Worm (Caenorhabditis elegans): ENCODE data around the gene AH10.4.

The AH10.4 gene

DNA sequence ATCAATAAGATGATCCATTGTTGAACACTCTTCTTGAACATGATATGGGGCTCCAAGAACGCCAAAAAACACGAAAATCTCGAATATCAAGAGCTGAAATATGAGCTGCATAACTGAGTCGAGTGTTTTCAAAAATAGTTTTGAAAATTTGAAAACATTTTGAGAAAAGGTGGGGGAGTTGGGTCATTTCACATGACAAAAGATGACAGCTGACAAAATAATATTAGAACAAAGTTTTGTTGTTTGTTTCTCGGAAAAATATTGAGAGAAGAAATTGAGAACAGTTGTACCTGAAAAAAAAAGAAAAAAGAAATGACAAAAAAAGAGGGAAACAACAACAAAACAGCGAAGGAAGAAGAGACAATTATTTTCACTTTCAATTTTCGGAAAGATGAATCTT, 39.1 kb downstream of the AH10.4 start, which contains the start of the genes D1086.2 and D1086.1:
Gene D1086.2 (minus strand): TSS at position 150 of the 400 bp plus-strand sequence.
Gene D1086.1 (plus strand): TSS at position 340 of the 400 bp plus-strand sequence.
- TF ChIP-seq pes-1 (GFP tag; IDR thresholded peaks at IDR 0.05) (no peak), hmbx-1 (tag; optimal IDR thresholded peaks at IDR 0.05) (no peak), ceh-13 (GFP tag; optimal IDR thresholded peaks at IDR 0.05) (no peak), sea-1 (GFP tag; conservative IDR thresholded peaks at IDR 0.05) (no peak), tbx-37 (GFP tag; conservative IDR thresholded peaks at IDR 0.05) (no peak), hnd-1 (tag; optimal IDR thresholded peaks at IDR 0.05) (no peak), aly-1 (tag; optimal IDR thresholded peaks at IDR 0.05) (no peak), ama-1 (optimal IDR thresholded peaks at IDR 0.05) (no peak)

DNA sequence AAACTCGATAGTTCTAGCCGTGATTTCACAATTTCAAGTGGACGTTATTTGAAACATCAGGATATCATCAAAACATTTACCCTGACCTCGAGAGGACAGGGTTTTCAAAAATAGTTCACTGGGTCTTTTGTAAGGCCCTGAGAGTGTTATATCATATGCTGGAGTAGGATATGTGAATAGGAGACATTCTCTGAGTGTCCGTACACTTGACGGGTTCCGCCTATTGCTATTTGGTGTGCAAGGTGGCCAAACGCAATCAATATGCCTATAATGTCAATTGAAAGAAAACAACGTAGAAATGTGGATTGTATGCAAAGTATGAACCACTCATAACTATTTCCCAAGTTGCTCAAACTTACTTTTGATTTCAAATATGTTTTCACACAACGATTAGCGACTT, 40.3 kb downstream of the AH10.4 start:
- TF ChIP-seq hnd-1 (tag; optimal IDR thresholded peaks at IDR 0.05) (no peak), tbx-11 (GFP tag; IDR thresholded peaks at IDR 0.05) (no peak), pes-1 (GFP tag; IDR thresholded peaks at IDR 0.05) (no peak), tbx-37 (GFP tag; conservative IDR thresholded peaks at IDR 0.05) (no peak), ceh-13 (GFP tag; optimal IDR thresholded peaks at IDR 0.05) (no peak), sea-1 (GFP tag; conservative IDR thresholded peaks at IDR 0.05) (no peak), ama-1 (optimal IDR thresholded peaks at IDR 0.05) (no peak), B0310.2 (tag; optimal IDR thresholded peaks at IDR 0.05) (no peak), aly-1 (tag; optimal IDR thresholded peaks at IDR 0.05) (no peak), hmbx-1 (tag; optimal IDR thresholded peaks at IDR 0.05) (no peak), ceh-36 (tag; optimal IDR thresholded peaks at IDR 0.05) (no peak), tra-4 (tag; optimal IDR thresholded peaks at IDR 0.05) (no peak), ets-7 (tag; optimal IDR thresholded peaks at IDR 0.05) (no peak), flt-1 (GFP tag; IDR thresholded peaks at IDR 0.05) (no peak), F13C5.2 (tag; optimal IDR thresholded peaks at IDR 0.05) (no peak)

DNA sequence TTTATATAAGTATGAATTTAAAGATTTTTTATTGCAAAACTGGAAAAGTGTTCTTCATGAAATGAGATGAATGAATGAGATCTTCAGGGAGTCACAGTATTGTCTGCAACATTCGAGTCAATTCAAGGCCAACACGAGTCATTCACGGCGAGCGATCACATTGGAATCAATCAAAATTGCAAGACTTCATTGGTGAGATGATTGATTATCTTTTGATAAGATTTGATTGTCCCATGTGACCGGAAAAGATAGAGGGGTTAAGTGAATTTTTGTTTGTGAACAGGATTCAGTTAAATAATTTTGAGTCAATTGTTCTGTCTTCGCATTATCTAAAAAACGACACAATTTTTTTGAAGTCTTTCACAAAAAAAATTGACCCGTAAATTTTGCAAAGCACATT, 42.7 kb downstream of the AH10.4 start:
- TF ChIP-seq tbx-37 (GFP tag; conservative IDR thresholded peaks at IDR 0.05) (no peak), sea-1 (GFP tag; conservative IDR thresholded peaks at IDR 0.05) (no peak), F13C5.2 (tag; optimal IDR thresholded peaks at IDR 0.05) (no peak), B0310.2 (tag; optimal IDR thresholded peaks at IDR 0.05) (no peak), ceh-36 (tag; optimal IDR thresholded peaks at IDR 0.05) (no peak)

DNA sequence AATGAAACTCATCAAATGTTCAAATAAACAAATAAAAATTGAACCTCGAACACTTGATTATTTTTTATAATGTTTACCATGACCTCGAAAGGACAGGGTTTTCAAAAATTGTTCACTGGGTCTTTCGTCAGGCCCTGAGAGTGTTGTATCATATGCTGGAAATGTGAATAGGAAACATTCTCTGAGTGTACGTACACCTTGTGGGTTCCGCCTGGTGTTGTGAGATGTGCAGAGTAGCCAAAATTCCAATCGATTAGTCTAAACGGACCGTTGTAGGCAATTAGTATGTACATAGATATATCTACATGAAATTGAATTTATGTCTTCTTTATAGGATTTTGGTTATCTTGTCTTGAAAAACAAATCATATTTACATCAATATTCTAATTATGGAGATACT, 43.1 kb downstream of the AH10.4 start:
- TF ChIP-seq tbx-11 (GFP tag; IDR thresholded peaks at IDR 0.05) = no peak
- TF ChIP-seq sea-1 (GFP tag; conservative IDR thresholded peaks at IDR 0.05) = no peak
- no peak for TF ChIP-seq tra-4 (tag; optimal IDR thresholded peaks at IDR 0.05)
- no peak for TF ChIP-seq scrt-1 (GFP tag; IDR thresholded peaks at IDR 0.05)
- TF ChIP-seq F13C5.2 (tag; optimal IDR thresholded peaks at IDR 0.05) = no peak
- no peak for TF ChIP-seq pes-1 (GFP tag; IDR thresholded peaks at IDR 0.05)

DNA sequence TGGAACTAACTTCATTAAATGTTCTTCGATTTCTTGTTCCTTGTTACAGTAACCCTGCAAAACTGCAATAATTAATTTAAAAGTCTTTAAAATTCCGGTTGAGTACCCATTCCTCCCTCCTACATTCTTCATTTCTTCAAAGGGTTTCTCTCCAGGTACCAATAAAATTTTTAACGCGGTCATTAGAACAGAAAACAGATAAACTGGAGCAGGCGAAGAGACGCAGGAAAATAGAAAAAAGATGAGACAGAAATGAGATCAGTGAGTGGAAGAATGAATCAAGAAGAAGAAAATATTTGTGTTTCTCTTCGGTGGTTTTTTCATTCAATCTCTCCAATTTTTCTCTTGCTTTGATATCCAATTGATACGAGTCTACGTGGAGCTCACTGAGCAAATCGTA, 43.9 kb downstream of the AH10.4 start, which contains the start of gene D1086.8:
Gene D1086.8 (plus strand): TSS at position 301 of the 400 bp plus-strand sequence.
- TF ChIP-seq hmg-4 (GFP tag; optimal IDR thresholded peaks at IDR 0.05) (no peak), tbx-37 (GFP tag; conservative IDR thresholded peaks at IDR 0.05) (no peak), scrt-1 (GFP tag; IDR thresholded peaks at IDR 0.05) (no peak), hnd-1 (tag; optimal IDR thresholded peaks at IDR 0.05) (no peak), ama-1 (optimal IDR thresholded peaks at IDR 0.05) (no peak), tra-4 (tag; optimal IDR thresholded peaks at IDR 0.05) (no peak), B0310.2 (tag; optimal IDR thresholded peaks at IDR 0.05) (no peak), ceh-13 (GFP tag; optimal IDR thresholded peaks at IDR 0.05) (no peak), flt-1 (GFP tag; IDR thresholded peaks at IDR 0.05) (no peak), sea-1 (GFP tag; conservative IDR thresholded peaks at IDR 0.05) (no peak), pes-1 (GFP tag; IDR thresholded peaks at IDR 0.05) (no peak), F13C5.2 (tag; optimal IDR thresholded peaks at IDR 0.05) (no peak), ceh-36 (tag; optimal IDR thresholded peaks at IDR 0.05) (no peak), hmbx-1 (tag; optimal IDR thresholded peaks at IDR 0.05) (no peak), tbx-11 (GFP tag; IDR thresholded peaks at IDR 0.05) (no peak), aly-1 (tag; optimal IDR thresholded peaks at IDR 0.05) (no peak), ets-7 (tag; optimal IDR thresholded peaks at IDR 0.05) (no peak)

DNA sequence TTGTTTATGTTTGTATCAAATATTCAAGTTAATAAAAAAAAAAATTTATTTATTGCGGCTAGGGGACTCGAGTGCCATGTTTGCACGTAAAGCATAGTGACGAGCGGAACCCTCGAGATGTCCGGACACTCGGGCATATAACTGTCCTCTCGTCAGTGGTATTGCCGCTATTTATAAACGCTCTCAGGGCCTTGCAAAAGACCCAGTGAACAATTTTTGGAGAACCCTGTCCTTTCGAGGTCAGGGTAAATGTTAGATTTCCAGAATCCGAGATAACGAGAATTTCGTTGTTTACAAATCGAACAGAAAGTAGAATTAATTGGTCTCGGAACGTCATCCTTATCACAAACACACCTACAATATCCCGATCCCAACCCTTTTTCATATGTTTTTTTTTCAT, 45.3 kb downstream of the AH10.4 start, which contains the start of gene D1086.3:
Gene D1086.3 (plus strand): TSS at position 390 of the 400 bp plus-strand sequence.
- TF ChIP-seq ceh-36 (tag; optimal IDR thresholded peaks at IDR 0.05) = no peak
- TF ChIP-seq F13C5.2 (tag; optimal IDR thresholded peaks at IDR 0.05) = peak; percentile 1

DNA sequence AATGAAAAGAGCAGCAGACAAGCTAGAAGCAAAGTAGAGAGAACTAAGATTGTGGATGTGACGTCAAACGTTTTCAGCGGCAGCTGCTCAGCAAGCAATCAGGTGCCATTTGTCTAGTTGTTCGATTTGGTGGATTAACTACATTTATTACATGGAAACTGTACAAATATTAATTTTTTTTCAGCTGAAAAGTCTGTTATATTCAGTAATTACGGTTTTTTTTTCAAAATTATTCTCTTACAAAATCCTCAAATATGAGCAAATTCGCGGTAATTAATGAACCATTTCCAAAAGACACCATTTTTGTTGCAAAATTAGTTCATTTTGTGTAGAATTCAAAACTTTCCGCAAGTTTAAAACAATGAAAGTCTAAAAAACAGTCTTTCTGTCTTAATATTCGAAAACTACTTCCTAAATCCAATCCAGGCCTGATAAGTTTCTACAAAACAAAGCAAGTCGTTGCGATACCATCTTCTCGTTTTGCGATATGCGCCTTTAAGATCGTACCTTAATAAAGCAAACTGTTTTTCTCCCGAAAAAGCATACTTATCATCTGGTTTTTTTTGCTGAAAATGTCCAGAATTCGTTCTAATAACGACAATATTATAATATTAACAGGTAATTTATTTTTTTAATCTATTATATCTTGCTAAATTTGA, 47.2 kb downstream of the AH10.4 start, which contains the start of the genes D1086.5 and him-5:
Gene D1086.5 (minus strand): TSS at position 51 of the 659 bp plus-strand sequence.
Gene him-5 (plus strand): TSS at position 118 of the 659 bp plus-strand sequence.
- no peak for TF ChIP-seq tbx-11 (GFP tag; IDR thresholded peaks at IDR 0.05)
- no peak for TF ChIP-seq flt-1 (GFP tag; IDR thresholded peaks at IDR 0.05)
- no peak for TF ChIP-seq hmg-4 (GFP tag; optimal IDR thresholded peaks at IDR 0.05)

DNA sequence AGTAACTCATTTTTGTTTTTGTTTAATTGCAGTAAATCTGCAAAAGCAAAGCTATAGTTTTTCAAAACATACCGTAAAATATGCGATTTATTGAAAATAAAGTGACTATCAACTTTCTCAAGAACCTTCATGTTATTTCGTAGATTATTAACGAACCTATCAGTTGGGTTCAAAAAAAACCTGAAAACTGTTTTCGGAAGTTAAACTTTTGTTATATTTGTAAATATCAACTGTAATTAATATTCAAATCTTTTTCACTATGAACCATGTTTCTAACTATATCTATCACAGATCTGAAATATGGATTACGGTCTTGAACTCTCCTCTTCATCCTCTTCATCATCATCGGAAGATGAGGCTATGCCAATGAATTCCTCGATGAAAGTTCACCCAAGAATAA, 49.6 kb downstream of the AH10.4 start, which contains the start of gene D1086.19:
Gene D1086.19 (plus strand): TSS at position 301 of the 400 bp plus-strand sequence.
- TF ChIP-seq flt-1 (GFP tag; IDR thresholded peaks at IDR 0.05) = no peak
- no peak for TF ChIP-seq sea-1 (GFP tag; conservative IDR thresholded peaks at IDR 0.05)
- TF ChIP-seq ama-1 (optimal IDR thresholded peaks at IDR 0.05) = no peak
- no peak for TF ChIP-seq ceh-13 (GFP tag; optimal IDR thresholded peaks at IDR 0.05)
- TF ChIP-seq B0310.2 (tag; optimal IDR thresholded peaks at IDR 0.05) = no peak
- no peak for TF ChIP-seq pes-1 (GFP tag; IDR thresholded peaks at IDR 0.05)
- no peak for TF ChIP-seq F13C5.2 (tag; optimal IDR thresholded peaks at IDR 0.05)
- TF ChIP-seq hmbx-1 (tag; optimal IDR thresholded peaks at IDR 0.05) = no peak
- no peak for TF ChIP-seq scrt-1 (GFP tag; IDR thresholded peaks at IDR 0.05)
- TF ChIP-seq tra-4 (tag; optimal IDR thresholded peaks at IDR 0.05) = no peak
- no peak for TF ChIP-seq tbx-37 (GFP tag; conservative IDR thresholded peaks at IDR 0.05)

All from whole organism, early embryonic.